Fruit fly (Drosophila melanogaster) Kc167 (cell line): ENCODE data around the gene Pxd.
"Not testable (repeated sequence)": the region's sequence is repeated elsewhere in the genome, so short reads cannot be mapped to it uniquely, and the experiment has no call there.

ENCODE experiments used
- Myc ChIP-seq: fragments of >200 bp; optimal IDR thresholded peaks from 2 replicates; lab custom pipeline; 2017; ENCODE audit warnings: missing external identifiers
- Sin3A ChIP-seq: fragments of >200 bp; optimal IDR thresholded peaks from 2 replicates; lab custom pipeline; 2018; ENCODE audit warnings: missing external identifiers
- h ChIP-seq: fragments of >200 bp; optimal IDR thresholded peaks from 3 replicates; lab custom pipeline; 2018; ENCODE audit warnings: missing external identifiers
- insv ChIP-seq: fragments of >200 bp; optimal IDR thresholded peaks from 3 replicates; lab custom pipeline; 2018; ENCODE audit warnings: missing external identifiers
- psq ChIP-seq: fragments of >200 bp; optimal IDR thresholded peaks from 2 replicates; lab custom pipeline; 2017; ENCODE audit warnings: missing external identifiers
- ttk ChIP-seq: sonication (Bioruptor generic); optimal IDR thresholded peaks from 2 replicates; lab custom pipeline; 2017; ENCODE audit warnings: missing external identifiers

Pxd gene

DNA sequence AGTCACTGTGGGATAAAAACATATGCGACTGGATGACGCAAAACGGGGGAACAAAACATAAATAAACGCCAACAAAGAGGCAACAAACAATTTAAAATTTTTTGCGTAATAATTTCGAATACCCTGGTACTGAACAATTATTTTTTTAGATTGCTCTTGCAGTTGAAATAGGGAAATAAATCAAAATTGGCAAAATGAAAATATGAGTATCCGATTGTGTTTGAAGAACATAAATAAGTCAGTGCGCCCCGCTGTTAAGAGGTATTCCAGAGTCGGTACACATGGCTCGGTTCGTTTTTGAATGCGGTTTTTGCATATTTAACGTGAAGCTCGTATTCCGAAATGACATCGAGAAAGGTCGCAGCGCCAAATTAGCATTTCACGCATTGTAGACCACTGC lies 28.8 kb upstream of the Pxd start:
- TF ChIP-seq insv (lab: Kevin White, UChicago), result no peak
- no peak for TF ChIP-seq psq (lab: Kevin White, UChicago)
- TF ChIP-seq Sin3A (lab: Kevin White, UChicago), result no peak
- TF ChIP-seq h, result no peak
- TF ChIP-seq ttk, result no peak
- TF ChIP-seq Myc, result no peak

DNA sequence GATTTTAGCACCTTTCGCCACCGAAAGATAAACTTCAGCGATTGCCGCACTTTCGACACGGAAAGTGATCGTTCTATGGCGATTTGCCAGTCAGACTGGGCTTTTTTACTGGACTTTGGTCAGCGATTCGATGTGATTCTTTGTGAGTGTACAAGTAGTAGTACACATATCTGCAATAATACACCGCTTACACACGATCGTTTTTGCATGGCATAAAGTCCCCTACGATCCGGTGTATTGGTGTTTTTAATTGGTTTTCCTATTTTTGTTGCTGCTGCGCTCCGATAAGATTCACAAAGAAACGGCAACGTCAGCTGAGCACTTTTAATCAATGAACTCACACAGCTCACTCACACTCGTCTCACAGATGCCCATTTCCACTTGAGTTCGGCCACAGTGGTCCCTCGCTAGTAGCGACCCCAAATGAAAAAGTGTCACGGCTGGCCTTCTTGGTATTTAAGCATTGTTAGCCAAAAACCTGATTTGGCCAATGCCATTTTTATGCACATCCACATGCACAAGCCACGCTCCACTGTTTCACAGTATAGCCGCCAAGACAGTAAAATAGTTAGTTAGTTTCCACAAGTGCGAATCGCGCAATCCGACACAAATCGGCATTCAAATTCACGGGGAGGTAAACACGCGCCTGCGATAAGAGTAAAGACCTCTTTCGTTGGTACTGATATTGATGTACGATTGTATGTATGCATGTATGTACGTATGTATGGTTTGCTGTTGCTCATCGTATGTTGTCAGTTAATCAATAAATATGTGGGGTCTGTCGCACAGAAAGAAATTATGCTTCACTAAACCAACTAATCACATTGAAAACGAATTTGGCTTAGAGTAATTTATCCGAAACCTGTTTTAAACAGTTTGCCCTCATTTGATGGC lies 27.9 kb upstream of the Pxd start:
- TF ChIP-seq Myc, result no peak
- no peak for TF ChIP-seq h
- no peak for TF ChIP-seq insv (lab: Kevin White, UChicago)
- TF ChIP-seq psq (lab: Kevin White, UChicago), result no peak
- no peak for TF ChIP-seq ttk
- no peak for TF ChIP-seq Sin3A (lab: Kevin White, UChicago)

DNA sequence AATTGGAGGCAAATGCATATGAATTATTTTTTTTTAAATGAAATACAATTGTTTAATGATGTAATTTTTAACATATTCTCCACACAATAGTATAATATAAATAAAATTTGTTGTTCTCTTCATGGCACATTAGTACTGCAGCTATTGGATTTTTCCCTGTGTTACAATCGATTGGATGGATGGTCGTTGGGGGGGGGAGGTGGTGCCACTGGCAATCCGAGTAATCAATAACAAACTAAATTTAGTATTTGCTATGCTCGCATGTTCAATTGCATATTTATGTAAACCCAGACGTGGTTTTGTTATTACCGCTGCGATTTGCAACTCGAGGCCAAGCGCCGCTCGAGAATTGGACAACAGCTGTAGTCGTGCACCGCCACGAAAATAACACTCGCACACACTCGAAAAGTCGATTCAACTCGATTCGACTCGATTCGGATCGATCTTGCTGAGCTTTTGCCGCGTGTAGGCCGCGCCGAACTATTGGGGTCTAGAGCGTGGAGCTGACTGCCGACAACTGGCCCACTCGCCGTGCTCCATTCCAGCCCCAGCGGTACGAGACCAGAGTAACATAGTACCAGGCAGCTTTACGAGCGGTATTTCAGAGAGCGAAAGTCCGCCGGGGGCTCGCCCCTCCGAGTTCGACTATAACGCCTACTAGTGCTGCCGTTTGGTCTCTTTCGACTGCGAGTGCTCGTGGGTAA lies 27.0 kb upstream of the Pxd start, which contains the start of gene CG18622:
Gene CG18622 (minus strand): TSS at position 513 of the 704 bp plus-strand sequence.
- TF ChIP-seq Sin3A (lab: Kevin White, UChicago) (no peak), h (no peak), ttk (no peak), Myc (no peak), psq (lab: Kevin White, UChicago) (no peak), insv (lab: Kevin White, UChicago) (no peak)

DNA sequence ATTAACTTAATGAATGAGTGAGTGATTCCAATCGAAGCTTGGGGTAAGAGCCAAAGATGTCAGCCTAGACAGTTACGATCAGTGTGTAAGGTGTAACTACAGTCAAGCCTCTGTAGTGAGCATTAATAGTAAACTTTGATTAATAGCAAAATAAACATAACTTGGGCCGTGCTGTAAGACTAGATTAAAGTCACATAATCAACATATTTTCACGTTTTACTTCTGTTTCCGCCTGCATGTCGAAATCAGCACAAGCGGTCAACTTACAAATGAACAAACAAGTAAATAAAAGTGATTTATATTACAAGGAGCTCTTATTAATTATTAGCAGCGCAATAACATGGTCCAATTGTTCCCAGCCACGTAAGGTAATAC lies 26.5 kb upstream of the Pxd start:
- TF ChIP-seq Sin3A (lab: Kevin White, UChicago) (no peak), h (no peak), insv (lab: Kevin White, UChicago) (no peak), ttk (no peak), Myc (no peak), psq (lab: Kevin White, UChicago) (no peak)

DNA sequence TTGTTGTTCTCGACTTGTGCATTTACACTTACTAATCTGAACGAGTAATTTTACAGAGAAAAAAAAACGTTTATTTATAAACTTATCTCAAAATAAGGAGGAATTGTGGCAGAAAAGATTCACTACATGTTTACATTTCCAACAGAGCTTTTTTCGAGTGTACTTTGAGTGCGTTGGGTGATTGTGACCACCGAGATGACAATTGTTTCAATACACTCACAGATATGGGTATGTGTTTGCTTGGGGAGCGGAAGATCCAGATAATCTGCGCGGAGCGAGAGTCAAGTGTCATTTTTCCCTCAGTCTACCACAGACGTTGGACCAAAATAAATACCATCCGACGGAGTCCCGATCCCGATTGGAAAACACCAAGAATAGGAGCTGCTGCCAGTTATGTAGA lies 25.9 kb upstream of the Pxd start, which contains the start of gene MESK4:
Gene MESK4 (plus strand): TSS at position 301 of the 400 bp plus-strand sequence.
- not testable (repeated sequence) for TF ChIP-seq ttk; psq (lab: Kevin White, UChicago); Sin3A (lab: Kevin White, UChicago)

DNA sequence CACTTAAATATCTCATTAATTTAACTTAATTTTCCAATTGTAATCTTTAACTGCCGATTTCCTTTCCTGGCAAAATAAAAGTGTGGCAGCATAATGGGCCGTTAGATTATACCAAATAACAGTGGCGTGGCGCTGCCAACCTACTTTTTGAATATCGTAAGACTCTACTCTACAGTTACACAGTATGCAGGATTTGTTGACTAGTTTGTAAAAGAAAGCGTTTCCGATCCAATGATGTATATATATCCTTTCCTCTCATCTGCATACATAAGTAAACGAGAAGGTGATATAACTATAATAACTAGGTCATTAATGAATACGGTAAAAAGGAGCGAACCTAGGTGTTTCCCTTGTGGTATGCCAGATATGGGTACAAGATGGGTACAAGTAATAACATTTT lies 22.6 kb upstream of the Pxd start, which contains the start of gene EMC2B:
Gene EMC2B (minus strand): TSS at position 98 of the 400 bp plus-strand sequence.
- TF ChIP-seq Sin3A (lab: Kevin White, UChicago), result no peak
- no peak for TF ChIP-seq insv (lab: Kevin White, UChicago)
- TF ChIP-seq h, result no peak

DNA sequence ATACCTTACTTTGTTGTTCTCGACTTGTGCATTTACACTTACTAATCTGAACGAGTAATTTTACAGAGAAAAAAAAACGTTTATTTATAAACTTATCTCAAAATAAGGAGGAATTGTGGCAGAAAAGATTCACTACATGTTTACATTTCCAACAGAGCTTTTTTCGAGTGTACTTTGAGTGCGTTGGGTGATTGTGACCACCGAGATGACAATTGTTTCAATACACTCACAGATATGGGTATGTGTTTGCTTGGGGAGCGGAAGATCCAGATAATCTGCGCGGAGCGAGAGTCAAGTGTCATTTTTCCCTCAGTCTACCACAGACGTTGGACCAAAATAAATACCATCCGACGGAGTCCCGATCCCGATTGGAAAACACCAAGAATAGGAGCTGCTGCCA lies 21.7 kb upstream of the Pxd start, which contains the start of gene CG31274:
Gene CG31274 (plus strand): TSS at position 301 of the 400 bp plus-strand sequence.
- TF ChIP-seq insv, psq, Sin3A (lab: Kevin White, UChicago): not testable (repeated sequence)

DNA sequence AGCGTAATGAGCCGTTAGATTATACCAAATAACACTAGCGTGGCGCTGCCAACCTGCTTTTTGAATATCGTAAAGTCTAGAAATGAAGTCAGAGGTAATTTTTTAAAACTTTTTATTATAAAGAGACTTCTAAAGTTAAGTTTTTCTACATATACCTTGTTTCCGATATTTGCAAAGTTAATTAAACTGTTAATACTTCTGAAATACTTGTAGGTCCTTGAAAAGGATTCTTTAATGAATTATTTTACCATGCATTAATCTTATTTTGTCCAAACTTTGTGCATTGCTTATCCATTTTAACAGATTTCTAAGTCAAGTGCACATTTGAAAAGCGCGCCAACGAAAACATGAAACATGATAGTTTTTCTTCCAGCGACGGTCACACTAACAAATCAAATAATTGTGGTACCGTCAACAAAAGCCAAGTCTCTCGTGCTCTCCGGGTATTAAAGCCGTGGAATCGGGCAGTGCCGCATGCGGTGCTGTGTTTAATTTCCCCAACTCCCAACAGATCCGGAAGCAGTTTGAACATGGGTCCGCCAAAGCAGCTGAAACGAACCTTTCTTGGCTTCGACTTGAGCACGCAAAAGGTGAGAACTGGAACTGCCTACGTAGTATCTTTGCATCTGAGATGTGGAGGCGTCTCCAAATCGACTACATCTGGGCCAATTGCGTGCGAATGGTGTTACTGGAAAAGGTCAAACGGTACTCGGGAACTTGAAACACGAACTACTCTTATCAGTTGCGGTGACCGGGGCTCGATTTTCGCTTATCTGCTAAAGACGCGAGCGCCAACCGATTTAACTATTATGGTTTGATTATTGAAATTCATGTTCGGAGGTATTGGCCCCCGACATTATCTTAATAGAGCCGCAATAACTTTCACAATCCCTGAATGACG lies 18.1 kb upstream of the Pxd start, which contains the start of the genes EMC2A and CG3534:
Gene EMC2A (minus strand): TSS at position 13 of the 901 bp plus-strand sequence.
Gene CG3534 (plus strand): TSS at position 388 of the 901 bp plus-strand sequence.
- no peak for TF ChIP-seq Myc
- no peak for TF ChIP-seq Sin3A (lab: Kevin White, UChicago)
- no peak for TF ChIP-seq psq (lab: Kevin White, UChicago)
- no peak for TF ChIP-seq h
- TF ChIP-seq ttk, result no peak
- TF ChIP-seq insv (lab: Kevin White, UChicago), result no peak

DNA sequence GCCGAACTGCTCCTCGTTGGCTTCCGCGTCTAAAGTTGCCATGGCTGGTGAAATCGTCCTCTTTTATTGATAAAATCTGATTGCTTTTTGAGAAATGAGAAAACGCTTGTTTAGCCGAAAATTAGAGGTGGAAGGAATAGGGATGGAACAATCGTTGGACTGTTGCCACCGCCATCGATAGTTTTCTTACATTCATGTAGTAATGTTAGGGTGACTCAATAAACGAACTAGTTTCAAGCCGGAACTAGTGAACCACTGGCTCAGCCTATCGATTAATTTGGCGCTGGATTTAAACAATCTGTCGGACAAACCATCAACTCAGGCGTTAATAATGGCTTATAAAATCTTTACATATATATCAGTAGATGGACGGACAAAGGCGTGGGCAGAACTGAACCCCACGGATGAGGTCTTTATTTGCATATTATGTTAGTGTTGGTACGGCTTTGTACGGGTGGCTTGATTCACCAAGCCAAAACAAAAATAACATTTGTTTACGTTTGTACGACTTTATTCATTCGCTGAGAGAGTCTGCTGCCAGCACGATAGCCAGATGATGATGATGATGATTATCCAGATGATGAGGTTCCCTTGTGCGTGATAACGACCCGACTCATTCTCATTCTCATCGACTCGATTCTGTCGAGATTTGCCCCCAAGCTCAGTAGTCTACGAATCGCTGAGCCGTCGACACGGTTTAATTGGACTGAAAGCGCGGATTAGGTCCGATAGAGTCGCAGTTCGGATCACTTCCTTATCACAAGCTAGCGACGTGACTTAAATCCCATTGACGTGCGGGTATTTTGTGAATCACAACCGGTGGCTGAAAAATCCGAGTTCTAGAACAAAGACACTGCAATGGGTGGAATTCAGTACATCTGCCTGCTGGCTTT lies 11.9 kb upstream of the Pxd start, which contains the start of the genes Sf3a1 and Irc:
Gene Sf3a1 (minus strand): TSS at position 138 of the 893 bp plus-strand sequence.
Gene Irc (plus strand): TSS at position 658 of the 893 bp plus-strand sequence.
- TF ChIP-seq Myc, result no peak
- no peak for TF ChIP-seq psq (lab: Kevin White, UChicago)
- TF ChIP-seq Sin3A (lab: Kevin White, UChicago), result no peak
- TF ChIP-seq ttk, result no peak
- TF ChIP-seq h, result no peak
- no peak for TF ChIP-seq insv (lab: Kevin White, UChicago)

DNA sequence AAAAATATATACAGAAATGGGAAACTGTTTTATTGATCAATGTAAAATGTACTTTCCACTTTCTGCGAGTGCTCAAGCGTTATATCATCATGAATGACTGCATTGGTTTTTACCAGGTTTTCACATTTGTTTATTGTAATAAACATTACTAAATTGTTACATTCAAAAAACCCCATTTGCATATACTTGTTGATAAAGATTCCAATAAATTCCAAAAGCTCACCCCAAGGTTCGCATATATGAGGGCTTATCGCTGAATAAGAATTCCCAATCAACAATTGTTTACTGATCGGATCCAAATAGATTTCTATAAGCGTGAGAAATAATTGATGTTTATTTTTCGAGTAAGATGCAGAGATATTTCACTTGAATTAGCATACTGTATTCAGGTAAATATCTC lies 10.9 kb upstream of the Pxd start:
- TF ChIP-seq Myc, result no peak
- no peak for TF ChIP-seq psq (lab: Kevin White, UChicago)
- TF ChIP-seq Sin3A (lab: Kevin White, UChicago), result no peak
- TF ChIP-seq h, result no peak
- TF ChIP-seq ttk, result no peak
- TF ChIP-seq insv (lab: Kevin White, UChicago), result no peak
